Worm (Caenorhabditis elegans) whole organism, late embryonic: Measurements from ENCODE around the gene srbc-44.

Source experiments
- Y22D7AL.16 ChIP-seq: sonication (generic microtip); optimal IDR thresholded peaks from 2 replicates; lab custom pipeline; 2016; ENCODE audit warnings: missing genetic modification characterization, missing compliant biosample characterization
- ceh-14 ChIP-seq: sonication (generic microtip); optimal IDR thresholded peaks from 2 replicates; lab custom pipeline; 2016; ENCODE audit warnings: missing genotype, missing genetic modification characterization, missing compliant biosample characterization
- ceh-30 ChIP-seq: fragments of 150-350 bp; optimal IDR thresholded peaks from 2 replicates; lab custom pipeline; 2014; ENCODE audit warnings: missing biosample characterization, missing genetic modification characterization
- eyg-1 ChIP-seq: sonication (generic microtip); optimal IDR thresholded peaks from 2 replicates; lab custom pipeline; 2016; ENCODE audit warnings: missing genotype, missing genetic modification characterization, missing compliant biosample characterization
- odd-2 ChIP-seq: sonication (generic microtip); optimal IDR thresholded peaks from 2 replicates; lab custom pipeline; 2017; ENCODE audit warnings: antibody characterized with exemption, mild to moderate bottlenecking, missing genetic modification characterization, missing compliant biosample characterization

The srbc-44 gene

ce11 chrV:12741684-12742083 is 46.7 kb downstream of the srbc-44 start, which contains the start of gene hrg-7:
TSS of gene hrg-7 (plus strand) at chrV:12742041.
- TF ChIP-seq Y22D7AL.16 = no peak
- TF ChIP-seq eyg-1 (tag; lab: Kevin White, UChicago) = no peak
- no peak for TF ChIP-seq ceh-14 (tag; lab: Kevin White, UChicago)
- no peak for TF ChIP-seq ceh-30
- no peak for TF ChIP-seq odd-2
- TF ChIP-seq, all 69 proteins: peak for 0
